Worm (Caenorhabditis elegans) whole organism, mixed stage, embryonic: ENCODE data around the gene F59A7.14.

Experiments used
- M03D4.4 ChIP-seq: sonication (generic microtip); optimal IDR thresholded peaks from 2 replicates; lab custom pipeline; 2017; ENCODE audit warnings: mild to moderate bottlenecking, missing genetic modification characterization, missing compliant biosample characterization
- bed-3 ChIP-seq: fragments of 200-800 bp; sonication (Bioruptor generic); optimal IDR thresholded peaks from 3 replicates; lab custom pipeline; 2018; ENCODE audit warnings: mild to moderate bottlenecking, missing genetic modification characterization, moderate library complexity, missing compliant biosample characterization
- blmp-1 ChIP-seq: fragments of 150-350 bp; optimal IDR thresholded peaks from 2 replicates; lab custom pipeline; 2014; ENCODE audit warnings: missing biosample characterization, missing genetic modification characterization
- ceh-39 ChIP-seq: fragments of 150-350 bp; optimal IDR thresholded peaks from 2 replicates; lab custom pipeline; 2014; ENCODE audit warnings: missing biosample characterization, missing genetic modification characterization
- ceh-43 ChIP-seq: fragments of 200-800 bp; sonication (Bioruptor generic); optimal IDR thresholded peaks from 2 replicates; lab custom pipeline; 2018; ENCODE audit warnings: mild to moderate bottlenecking, missing genetic modification characterization, moderate library complexity, missing compliant biosample characterization
- ceh-83 ChIP-seq: fragments of 200-800 bp; sonication (Bioruptor generic); optimal IDR thresholded peaks from 2 replicates; lab custom pipeline; 2018; ENCODE audit warnings: mild to moderate bottlenecking, missing genetic modification characterization, missing compliant biosample characterization
- ces-1 ChIP-seq: fragments of 150-350 bp; optimal IDR thresholded peaks from 2 replicates; lab custom pipeline; 2014; ENCODE audit warnings: missing biosample characterization, missing genetic modification reagents, missing genetic modification characterization
- cnd-1 ChIP-seq: fragments of 200-800 bp; sonication (Bioruptor generic); optimal IDR thresholded peaks from 2 replicates; lab custom pipeline; 2018; ENCODE audit warnings: mild to moderate bottlenecking, missing genetic modification characterization, missing compliant biosample characterization
- elt-1 ChIP-seq: sonication (generic microtip); optimal IDR thresholded peaks from 2 replicates; lab custom pipeline; 2017; ENCODE audit warnings: missing genetic modification characterization, mild to moderate bottlenecking, missing compliant biosample characterization, antibody characterized with exemption, moderate library complexity, borderline replicate concordance; ENCODE audit not compliant: insufficient read depth
- elt-3 ChIP-seq: fragments of 150-350 bp; optimal IDR thresholded peaks from 2 replicates; lab custom pipeline; 2014; ENCODE audit warnings: missing biosample characterization, missing genetic modification characterization
- flh-1 ChIP-seq: fragments of 200-800 bp; sonication (Bioruptor generic); optimal IDR thresholded peaks from 2 replicates; lab custom pipeline; 2018; ENCODE audit warnings: mild to moderate bottlenecking, missing genetic modification characterization, moderate library complexity, missing compliant biosample characterization
- ham-2 ChIP-seq: fragments of 200-800 bp; sonication (Bioruptor generic); optimal IDR thresholded peaks from 2 replicates; lab custom pipeline; 2018; ENCODE audit warnings: mild to moderate bottlenecking, missing genetic modification characterization, missing compliant biosample characterization
- hlh-1 ChIP-seq: fragments of 150-350 bp; optimal IDR thresholded peaks from 2 replicates; lab custom pipeline; 2014; ENCODE audit warnings: missing biosample characterization, missing genetic modification reagents, missing genetic modification characterization
- lin-13 ChIP-seq: fragments of 150-350 bp; optimal IDR thresholded peaks from 2 replicates; lab custom pipeline; 2014; ENCODE audit warnings: missing biosample characterization, missing genetic modification characterization
- lin-32 ChIP-seq: fragments of 200-800 bp; sonication (Bioruptor generic); optimal IDR thresholded peaks from 2 replicates; lab custom pipeline; 2018; ENCODE audit warnings: mild to moderate bottlenecking, missing genetic modification characterization, missing compliant biosample characterization
- lsy-2 ChIP-seq: fragments of 150-350 bp; optimal IDR thresholded peaks from 2 replicates; lab custom pipeline; 2014; ENCODE audit warnings: missing biosample characterization, missing genetic modification characterization
- mab-5 ChIP-seq: fragments of 150-350 bp; optimal IDR thresholded peaks from 2 replicates; lab custom pipeline; 2014; ENCODE audit warnings: missing biosample characterization, missing genetic modification characterization
- mep-1 ChIP-seq: fragments of 150-350 bp; optimal IDR thresholded peaks from 2 replicates; lab custom pipeline; 2017; ENCODE audit warnings: missing biosample characterization, missing genetic modification reagents, missing genetic modification characterization, inconsistent platforms
- mls-2 ChIP-seq: sonication (generic microtip); optimal IDR thresholded peaks from 2 replicates; lab custom pipeline; 2016; ENCODE audit warnings: mild to moderate bottlenecking, missing genetic modification characterization, moderate library complexity, missing compliant biosample characterization
- nhr-12 ChIP-seq: fragments of 150-350 bp; optimal IDR thresholded peaks from 2 replicates; lab custom pipeline; 2014; ENCODE audit warnings: missing biosample characterization, missing genetic modification characterization
- nhr-2 ChIP-seq: fragments of 150-350 bp; optimal IDR thresholded peaks from 2 replicates; lab custom pipeline; 2014; ENCODE audit warnings: missing biosample characterization, missing genetic modification characterization
- nhr-237 ChIP-seq: fragments of 150-350 bp; optimal IDR thresholded peaks from 2 replicates; lab custom pipeline; 2014; ENCODE audit warnings: missing biosample characterization, missing genetic modification characterization
- nhr-28 ChIP-seq: fragments of 150-350 bp; optimal IDR thresholded peaks from 2 replicates; lab custom pipeline; 2014; ENCODE audit warnings: missing biosample characterization, missing genetic modification characterization
- nhr-76 ChIP-seq: sonication (generic microtip); optimal IDR thresholded peaks from 2 replicates; lab custom pipeline; 2017; ENCODE audit warnings: missing biosample characterization, missing genetic modification characterization
- sem-2 ChIP-seq: fragments of 200-800 bp; sonication (Bioruptor generic); optimal IDR thresholded peaks from 2 replicates; lab custom pipeline; 2018; ENCODE audit warnings: mild to moderate bottlenecking, missing genetic modification characterization, missing compliant biosample characterization
- snpc-4 ChIP-seq: fragments of 150-350 bp; optimal IDR thresholded peaks from 2 replicates; lab custom pipeline; 2014; ENCODE audit warnings: missing biosample characterization, missing genetic modification characterization
- sptf-1 ChIP-seq: sonication (generic microtip); optimal IDR thresholded peaks from 2 replicates; lab custom pipeline; 2017; ENCODE audit warnings: mild to moderate bottlenecking, missing genetic modification characterization, moderate library complexity, missing compliant biosample characterization
- tbx-8 ChIP-seq: fragments of 200-800 bp; sonication (Bioruptor generic); optimal IDR thresholded peaks from 2 replicates; lab custom pipeline; 2018; ENCODE audit warnings: mild to moderate bottlenecking, missing genetic modification characterization, moderate library complexity, missing compliant biosample characterization
- unc-120 ChIP-seq: sonication (generic microtip); optimal IDR thresholded peaks from 2 replicates; lab custom pipeline; 2017; ENCODE audit warnings: missing genetic modification characterization, missing compliant biosample characterization; ENCODE audit not compliant: poor library complexity, severe bottlenecking
- unc-39 ChIP-seq: fragments of 150-350 bp; optimal IDR thresholded peaks from 2 replicates; lab custom pipeline; 2014; ENCODE audit warnings: missing biosample characterization, missing genetic modification characterization
- unc-62 ChIP-seq: fragments of 150-350 bp; optimal IDR thresholded peaks from 2 replicates; lab custom pipeline; 2014; ENCODE audit warnings: missing biosample characterization, missing genetic modification reagents, missing genetic modification characterization
- zip-8 ChIP-seq: fragments of 150-350 bp; optimal IDR thresholded peaks from 2 replicates; lab custom pipeline; 2014; ENCODE audit warnings: missing biosample characterization, missing genetic modification characterization
- ztf-11 ChIP-seq: fragments of 150-350 bp; optimal IDR thresholded peaks from 2 replicates; lab custom pipeline; 2014; ENCODE audit warnings: missing biosample characterization, missing genetic modification characterization

F59A7.14 gene

DNA sequence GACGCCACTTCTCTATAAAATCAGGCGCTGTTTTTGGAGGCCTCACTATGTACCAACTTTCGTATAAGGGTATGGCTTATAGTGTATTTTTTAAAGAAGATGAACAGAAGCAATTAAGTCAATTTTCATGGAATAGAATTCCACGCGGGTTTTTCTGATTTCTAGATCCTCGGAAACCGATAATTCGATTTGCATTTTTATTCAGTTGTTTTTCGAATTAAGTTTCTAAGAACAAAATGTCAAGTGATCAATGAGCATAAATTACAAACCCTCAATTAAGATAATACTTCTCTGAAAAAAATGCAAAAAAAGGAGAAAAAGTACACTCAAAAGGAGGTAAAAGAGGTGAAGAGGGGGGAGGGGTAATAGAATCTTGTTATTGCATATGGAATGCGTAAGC, 2.5 kb downstream of the F59A7.14 start:
- TF ChIP-seq mep-1 (tag; lab: Kevin White, UChicago), result no peak
- no peak for TF ChIP-seq ceh-39 (tag; lab: Kevin White, UChicago)
- no peak for TF ChIP-seq cnd-1 (tag; lab: Kevin White, UChicago)
- TF ChIP-seq elt-1, result no peak
- TF ChIP-seq lin-13 (tag; lab: Kevin White, UChicago), result no peak
- TF ChIP-seq sem-2 (GFP tag; lab: Kevin White, UChicago), result no peak

DNA sequence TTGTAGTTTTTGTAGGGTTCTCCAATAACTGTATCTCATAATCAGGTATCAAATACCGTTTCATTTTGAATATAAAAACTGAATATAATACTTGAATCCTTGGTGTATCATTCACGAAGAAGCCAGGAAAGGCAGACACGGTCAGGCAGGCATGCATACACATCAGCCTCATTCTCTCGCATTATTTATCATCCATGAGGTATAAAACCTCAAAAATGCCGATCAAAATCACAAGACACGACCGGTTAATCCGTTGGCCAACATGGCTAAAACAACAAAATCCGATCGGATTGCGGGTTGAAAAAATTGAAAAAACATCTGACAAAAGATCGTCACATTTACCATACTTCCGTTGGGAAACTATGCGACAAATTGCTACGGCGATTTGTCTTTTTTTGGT, 3.6 kb downstream of the F59A7.14 start, which contains the start of gene F59A7.5:
F59A7.5 (plus strand) TSS at position 301 of the 400 bp plus-strand sequence.
- TF ChIP-seq sptf-1 (tag; lab: Kevin White, UChicago) (no peak), ztf-11 (tag; lab: Kevin White, UChicago) (no peak), lin-32 (no peak), lin-13 (tag; lab: Kevin White, UChicago) (no peak), blmp-1 (tag; lab: Kevin White, UChicago) (no peak), mep-1 (tag; lab: Kevin White, UChicago) (no peak), ceh-39 (tag; lab: Kevin White, UChicago) (no peak), tbx-8 (no peak), ham-2 (GFP tag; lab: Kevin White, UChicago) (no peak), mab-5 (tag; lab: Kevin White, UChicago) (no peak)
- TF ChIP-seq, all 35 proteins: peak for 0

DNA sequence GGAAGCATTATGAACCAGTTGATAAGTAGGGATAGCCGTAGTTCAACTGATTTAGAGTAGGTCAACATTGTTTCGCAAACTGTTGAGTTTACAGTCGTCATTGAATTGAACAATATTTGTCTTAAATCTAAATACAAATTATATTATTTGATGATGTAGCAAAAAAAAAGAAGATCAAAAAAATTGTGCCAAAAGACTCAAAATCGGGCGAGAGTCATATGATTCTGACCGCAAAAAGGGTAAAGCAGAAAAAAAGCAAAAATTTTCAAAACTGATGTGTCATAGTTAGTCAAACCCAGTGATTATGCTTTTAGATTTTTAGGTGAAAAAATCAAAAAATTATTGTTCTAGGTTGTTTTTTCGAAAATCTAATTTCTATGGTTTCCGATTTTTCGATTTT, 9.0 kb downstream of the F59A7.14 start, which contains the start of gene srab-13:
srab-13 (minus strand) TSS at position 101 of the 400 bp plus-strand sequence.
- TF ChIP-seq unc-39, result no peak
- no peak for TF ChIP-seq nhr-237 (tag; lab: Kevin White, UChicago)
- no peak for TF ChIP-seq ham-2 (GFP tag; lab: Kevin White, UChicago)
- no peak for TF ChIP-seq bed-3 (GFP tag; lab: Kevin White, UChicago)
- TF ChIP-seq ceh-43, result no peak
- TF ChIP-seq ceh-83, result no peak
- TF ChIP-seq ces-1 (GFP tag; lab: Kevin White, UChicago), result no peak
- TF ChIP-seq tbx-8, result no peak
- TF ChIP-seq sptf-1 (tag; lab: Kevin White, UChicago), result no peak
- no peak for TF ChIP-seq mab-5 (tag; lab: Kevin White, UChicago)
- TF ChIP-seq nhr-12, result no peak
- no peak for TF ChIP-seq nhr-76 (tag; lab: Kevin White, UChicago)
- TF ChIP-seq unc-120, result no peak
- TF ChIP-seq snpc-4 (tag; lab: Kevin White, UChicago), result no peak
- TF ChIP-seq mls-2, result no peak
- TF ChIP-seq ztf-11 (tag; lab: Kevin White, UChicago), result no peak
- no peak for TF ChIP-seq nhr-2 (tag; lab: Kevin White, UChicago)

DNA sequence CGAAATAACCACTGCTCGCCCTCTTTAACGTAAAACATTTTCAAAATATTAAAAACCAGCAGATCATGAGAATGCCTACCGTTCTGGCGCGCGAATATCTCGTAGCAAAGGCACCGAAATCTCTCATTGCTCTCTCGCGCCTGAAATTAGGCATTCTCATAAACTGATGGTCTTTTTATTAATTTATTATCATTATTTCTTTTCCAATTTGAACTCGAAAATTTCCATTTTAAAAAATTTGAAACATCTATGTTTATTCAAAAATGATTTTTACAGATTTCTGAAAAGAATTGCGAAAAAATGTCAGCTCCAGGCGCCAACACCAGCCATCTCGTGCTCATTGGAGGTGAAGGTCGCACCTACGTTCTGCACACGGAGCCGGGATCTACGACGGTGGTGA, 11.1 kb downstream of the F59A7.14 start, which contains the start of gene F59A7.12:
F59A7.12 (plus strand) TSS at position 301 of the 400 bp plus-strand sequence.
- TF ChIP-seq ceh-43 (no peak), nhr-28 (no peak), tbx-8 (no peak), elt-3 (no peak), bed-3 (GFP tag; lab: Kevin White, UChicago) (no peak), M03D4.4 (tag; lab: Kevin White, UChicago) (no peak), lsy-2 (tag; lab: Kevin White, UChicago) (no peak), lin-13 (tag; lab: Kevin White, UChicago) (no peak), mab-5 (tag; lab: Kevin White, UChicago) (no peak), nhr-2 (tag; lab: Kevin White, UChicago) (no peak), unc-39 (no peak), sptf-1 (tag; lab: Kevin White, UChicago) (no peak), flh-1 (no peak), hlh-1 (no peak)

DNA sequence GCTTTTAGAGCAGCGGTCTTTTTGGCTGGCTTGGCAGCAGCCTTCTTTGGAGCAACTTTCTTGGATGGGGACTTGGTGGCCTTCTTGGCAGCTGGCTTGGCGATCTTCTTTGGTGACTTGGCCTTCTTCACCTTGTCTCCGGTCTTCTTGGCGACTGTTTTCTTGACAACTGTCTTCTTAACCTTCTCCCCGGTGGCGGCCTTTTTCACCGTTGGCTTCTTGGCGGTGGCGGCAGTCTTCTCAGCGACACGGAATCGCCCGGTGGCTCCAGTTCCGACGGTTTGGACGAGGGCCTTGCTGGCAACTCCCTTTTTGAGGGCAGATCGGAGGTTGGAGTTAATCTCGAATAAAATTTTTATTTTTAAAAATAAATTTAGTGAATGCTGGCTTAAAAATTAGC, 11.9 kb downstream of the F59A7.14 start:
- no peak for TF ChIP-seq nhr-12
- TF ChIP-seq zip-8 (tag; lab: Kevin White, UChicago), result no peak
- TF ChIP-seq nhr-76 (tag; lab: Kevin White, UChicago), result no peak
- TF ChIP-seq bed-3 (GFP tag; lab: Kevin White, UChicago), result no peak
- TF ChIP-seq snpc-4 (tag; lab: Kevin White, UChicago), result no peak
- TF ChIP-seq blmp-1 (tag; lab: Kevin White, UChicago), result no peak
- no peak for TF ChIP-seq tbx-8
- TF ChIP-seq mab-5 (tag; lab: Kevin White, UChicago), result no peak
- TF ChIP-seq sptf-1 (tag; lab: Kevin White, UChicago), result no peak
- no peak for TF ChIP-seq nhr-28
- TF ChIP-seq nhr-237 (tag; lab: Kevin White, UChicago), result no peak
- no peak for TF ChIP-seq elt-1
- TF ChIP-seq ham-2 (GFP tag; lab: Kevin White, UChicago), result no peak
- TF ChIP-seq unc-62 (GFP tag; lab: Kevin White, UChicago), result no peak
- TF ChIP-seq ceh-39 (tag; lab: Kevin White, UChicago), result no peak
- TF ChIP-seq ztf-11 (tag; lab: Kevin White, UChicago), result no peak
- TF ChIP-seq sem-2 (GFP tag; lab: Kevin White, UChicago), result no peak
- no peak for TF ChIP-seq unc-120
- TF ChIP-seq unc-39, result no peak
- TF ChIP-seq, all 35 proteins: peak for 0
